Worm (Caenorhabditis elegans) whole organism, late embryonic: ENCODE data around the gene C07G3.15.
A peak's percentile ranks its signal among the peaks of the same experiment; 100 is the strongest.
"Not testable (repeated sequence)": the region's sequence is repeated elsewhere in the genome, so short reads cannot be mapped to it uniquely, and the experiment has no call there.

Experiments used
- C08G9.2 ChIP-seq: sonication (generic microtip); optimal IDR thresholded peaks from 2 replicates; lab custom pipeline; 2016; ENCODE audit warnings: mild to moderate bottlenecking, missing genetic modification characterization, moderate library complexity, missing compliant biosample characterization
- C38D4.7 ChIP-seq: fragments of 200-800 bp; sonication (Bioruptor generic); optimal IDR thresholded peaks from 2 replicates; lab custom pipeline; 2018; ENCODE audit warnings: mild to moderate bottlenecking, missing genetic modification characterization, moderate library complexity, missing compliant biosample characterization
- Y22D7AL.16 ChIP-seq: sonication (generic microtip); optimal IDR thresholded peaks from 2 replicates; lab custom pipeline; 2016; ENCODE audit warnings: missing genetic modification characterization, missing compliant biosample characterization
- ahr-1 ChIP-seq: sonication (generic microtip); optimal IDR thresholded peaks from 2 replicates; lab custom pipeline; 2016; ENCODE audit warnings: missing genetic modification characterization, missing compliant biosample characterization
- ceh-18 ChIP-seq: sonication (generic microtip); optimal IDR thresholded peaks from 2 replicates; lab custom pipeline; 2016; ENCODE audit warnings: missing genetic modification characterization, missing compliant biosample characterization
- ceh-19 ChIP-seq: fragments of 200-800 bp; sonication (Bioruptor generic); optimal IDR thresholded peaks from 2 replicates; lab custom pipeline; 2018; ENCODE audit warnings: mild to moderate bottlenecking, missing genetic modification characterization, missing compliant biosample characterization
- ceh-2 ChIP-seq: sonication (generic microtip); optimal IDR thresholded peaks from 2 replicates; lab custom pipeline; 2016; ENCODE audit warnings: missing genotype, missing genetic modification characterization, missing compliant biosample characterization
- ceh-22 ChIP-seq: sonication (generic microtip); optimal IDR thresholded peaks from 2 replicates; lab custom pipeline; 2017; ENCODE audit warnings: missing biosample characterization, missing genetic modification characterization
- ceh-30 ChIP-seq: fragments of 150-350 bp; optimal IDR thresholded peaks from 2 replicates; lab custom pipeline; 2014; ENCODE audit warnings: missing biosample characterization, missing genetic modification characterization
- ceh-31 ChIP-seq: sonication (generic microtip); optimal IDR thresholded peaks from 2 replicates; lab custom pipeline; 2016; ENCODE audit warnings: missing genetic modification characterization, missing compliant biosample characterization
- ceh-48 ChIP-seq: sonication (generic microtip); optimal IDR thresholded peaks from 2 replicates; lab custom pipeline; 2016; ENCODE audit warnings: missing genetic modification characterization, inconsistent platforms, missing compliant biosample characterization
- ceh-6 ChIP-seq: fragments of 200-800 bp; sonication (Bioruptor generic); optimal IDR thresholded peaks from 2 replicates; lab custom pipeline; 2018; ENCODE audit warnings: mild to moderate bottlenecking, missing genetic modification characterization, missing compliant biosample characterization
- ceh-9 ChIP-seq: sonication (generic microtip); optimal IDR thresholded peaks from 2 replicates; lab custom pipeline; 2016; ENCODE audit warnings: mild to moderate bottlenecking, missing genetic modification characterization, inconsistent platforms, missing compliant biosample characterization
- che-1 ChIP-seq: sonication (generic microtip); optimal IDR thresholded peaks from 2 replicates; lab custom pipeline; 2016; ENCODE audit warnings: mild to moderate bottlenecking, missing genetic modification characterization, missing compliant biosample characterization
- elt-2 ChIP-seq: sonication (generic microtip); optimal IDR thresholded peaks from 2 replicates; lab custom pipeline; 2016; ENCODE audit warnings: missing genetic modification reagents, missing genetic modification characterization, missing compliant biosample characterization
- ets-4 ChIP-seq: sonication (generic microtip); optimal IDR thresholded peaks from 2 replicates; lab custom pipeline; 2016; ENCODE audit warnings: missing genetic modification characterization, missing compliant biosample characterization
- fax-1 ChIP-seq: sonication (generic microtip); optimal IDR thresholded peaks from 2 replicates; lab custom pipeline; 2016; ENCODE audit warnings: missing genotype, missing genetic modification characterization, missing compliant biosample characterization
- fkh-10 ChIP-seq: fragments of 150-350 bp; optimal IDR thresholded peaks from 2 replicates; lab custom pipeline; 2014; ENCODE audit warnings: missing biosample characterization, missing genetic modification reagents, missing genetic modification characterization
- lim-6 ChIP-seq: sonication (generic microtip); optimal IDR thresholded peaks from 2 replicates; lab custom pipeline; 2016; ENCODE audit warnings: missing genetic modification characterization, missing compliant biosample characterization
- madf-2 ChIP-seq: sonication (generic microtip); optimal IDR thresholded peaks from 2 replicates; lab custom pipeline; 2017; ENCODE audit warnings: missing genetic modification characterization, missing compliant biosample characterization
- mec-3 ChIP-seq: sonication (generic microtip); optimal IDR thresholded peaks from 2 replicates; lab custom pipeline; 2016; ENCODE audit warnings: borderline replicate concordance, missing genetic modification characterization, missing compliant biosample characterization
- nfya-1 ChIP-seq: sonication (generic microtip); optimal IDR thresholded peaks from 2 replicates; lab custom pipeline; 2017; ENCODE audit warnings: missing genetic modification characterization, mild to moderate bottlenecking, missing compliant biosample characterization, antibody characterized with exemption, moderate library complexity
- nhr-11 ChIP-seq: fragments of 150-350 bp; optimal IDR thresholded peaks from 2 replicates; lab custom pipeline; 2014; ENCODE audit warnings: missing biosample characterization, missing genetic modification characterization
- npax-4 ChIP-seq: sonication (generic microtip); optimal IDR thresholded peaks from 2 replicates; lab custom pipeline; 2016; ENCODE audit warnings: missing genetic modification characterization, missing compliant biosample characterization
- pha-2 ChIP-seq: sonication (generic microtip); optimal IDR thresholded peaks from 2 replicates; lab custom pipeline; 2017; ENCODE audit warnings: mild to moderate bottlenecking, missing genetic modification characterization, missing compliant biosample characterization
- pros-1 ChIP-seq: fragments of 150-350 bp; optimal IDR thresholded peaks from 2 replicates; lab custom pipeline; 2014; ENCODE audit warnings: missing biosample characterization, missing genetic modification reagents, missing genetic modification characterization
- rnt-1 ChIP-seq: sonication (generic microtip); optimal IDR thresholded peaks from 2 replicates; lab custom pipeline; 2016; ENCODE audit warnings: missing genetic modification characterization, missing compliant biosample characterization
- sox-2 ChIP-seq: fragments of 200-800 bp; sonication (Bioruptor generic); IDR thresholded peaks from 2 replicates; pipeline ENCODE4 v1.3.6; 2022; ENCODE audit warnings: missing genetic modification reagents, missing genetic modification characterization, missing compliant biosample characterization
- sox-4 ChIP-seq: sonication (generic microtip); optimal IDR thresholded peaks from 2 replicates; lab custom pipeline; 2017; ENCODE audit warnings: mild to moderate bottlenecking, missing genetic modification characterization, inconsistent platforms, missing compliant biosample characterization
- tbx-7 ChIP-seq: sonication (generic microtip); optimal IDR thresholded peaks from 2 replicates; lab custom pipeline; 2016; ENCODE audit warnings: missing genotype, missing genetic modification characterization, missing compliant biosample characterization
- unc-42 ChIP-seq: sonication (generic microtip); optimal IDR thresholded peaks from 2 replicates; lab custom pipeline; 2016; ENCODE audit warnings: missing genotype, missing genetic modification characterization, missing compliant biosample characterization
- zip-5 ChIP-seq: sonication (generic microtip); optimal IDR thresholded peaks from 2 replicates; lab custom pipeline; 2016; ENCODE audit warnings: missing genetic modification characterization, missing compliant biosample characterization
- ztf-16 ChIP-seq: sonication (generic microtip); optimal IDR thresholded peaks from 2 replicates; lab custom pipeline; 2017; ENCODE audit warnings: missing genetic modification characterization, missing compliant biosample characterization

The C07G3.15 gene

DNA sequence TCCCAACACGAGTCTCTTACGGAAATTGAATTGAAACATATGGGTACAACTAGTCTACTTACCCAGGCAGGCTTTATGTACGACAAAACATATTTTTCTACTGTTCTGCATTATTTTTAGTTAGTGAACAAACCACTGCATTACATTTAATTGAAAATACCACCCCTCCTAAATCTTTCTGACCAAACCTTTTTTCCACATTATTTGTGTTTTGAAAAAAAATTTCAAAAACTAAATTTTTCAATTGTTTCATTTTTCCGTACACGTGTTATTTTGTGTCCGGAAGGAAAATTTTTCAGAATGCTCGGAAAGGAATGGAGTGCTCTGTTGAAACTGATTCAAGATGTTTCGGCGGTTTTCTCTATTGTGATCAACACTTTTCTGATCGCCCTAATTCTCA is 15.6 kb upstream of the C07G3.15 start, which contains the start of gene str-226:
Gene str-226, plus strand, starts transcription at position 301 of the 400 bp plus-strand sequence.
- TF ChIP-seq fax-1 (tag; lab: Kevin White, UChicago), result no peak
- TF ChIP-seq zip-5, result no peak
- TF ChIP-seq npax-4 (tag; lab: Kevin White, UChicago), result no peak
- TF ChIP-seq ceh-31 (tag; lab: Kevin White, UChicago), result no peak

ce11 chrV:3509878-3510277 is 13.1 kb upstream of the C07G3.15 start, which contains the start of gene str-228:
Gene str-228, plus strand, starts transcription at chrV:3510178.
- TF ChIP-seq ets-4 (tag; lab: Kevin White, UChicago) (no peak), tbx-7 (tag; lab: Kevin White, UChicago) (no peak), Y22D7AL.16 (tag; lab: Kevin White, UChicago) (no peak), C08G9.2 (tag; lab: Kevin White, UChicago) (no peak), ztf-16 (tag; lab: Kevin White, UChicago) (no peak), fax-1 (tag; lab: Kevin White, UChicago) (no peak), ceh-22 (no peak)

- TF ChIP-seq fax-1 (tag; lab: Kevin White, UChicago) (no peak), sox-2 (GFP tag; lab: Robert Waterston, UW) (no peak), nfya-1 (tag; lab: Kevin White, UChicago) (no peak), pha-2 (tag; lab: Kevin White, UChicago) (no peak), che-1 (tag; lab: Kevin White, UChicago) (no peak), C08G9.2 (tag; lab: Kevin White, UChicago) (no peak), pros-1 (tag; lab: Kevin White, UChicago) (no peak)
- TF ChIP-seq, all 69 proteins: peak for 0
These were observed 10.9 kb upstream of the C07G3.15 start, which contains the start of gene str-225 for ce11 chrV:3507691-3508090. Gene str-225, plus strand, starts transcription at chrV:3507822.

ce11 chrV:3506252-3506651 is 9.5 kb upstream of the C07G3.15 start, which contains the start of gene ugt-64:
Gene ugt-64, minus strand, starts transcription at chrV:3506352.
- not testable (repeated sequence) for TF ChIP-seq ceh-18, nhr-11, ceh-30 (tag; lab: Kevin White, UChicago)

DNA sequence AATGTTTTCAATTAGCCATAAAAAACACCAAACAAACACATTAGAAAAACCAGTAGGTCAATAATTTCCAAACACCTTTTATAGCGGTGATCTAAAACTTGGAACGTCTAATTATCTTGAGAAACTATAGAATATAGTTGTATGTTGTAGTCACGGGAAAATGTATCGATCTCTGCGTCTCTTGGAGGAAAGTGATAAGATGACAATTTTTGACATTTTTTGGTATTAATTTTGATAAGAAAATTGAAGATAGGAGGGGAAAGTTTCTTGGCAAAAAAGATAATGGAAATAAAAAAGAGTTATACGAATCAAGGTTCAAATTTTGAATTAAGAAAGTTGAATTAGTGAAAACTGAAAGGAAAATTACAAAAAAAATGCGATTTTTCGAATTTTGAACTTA is 9.0 kb upstream of the C07G3.15 start:
- TF ChIP-seq elt-2 (tag; lab: Kevin White, UChicago) (peak; percentile 91), rnt-1 (tag; lab: Kevin White, UChicago) (no peak), npax-4 (tag; lab: Kevin White, UChicago) (no peak), zip-5 (no peak), ceh-22 (no peak)

DNA sequence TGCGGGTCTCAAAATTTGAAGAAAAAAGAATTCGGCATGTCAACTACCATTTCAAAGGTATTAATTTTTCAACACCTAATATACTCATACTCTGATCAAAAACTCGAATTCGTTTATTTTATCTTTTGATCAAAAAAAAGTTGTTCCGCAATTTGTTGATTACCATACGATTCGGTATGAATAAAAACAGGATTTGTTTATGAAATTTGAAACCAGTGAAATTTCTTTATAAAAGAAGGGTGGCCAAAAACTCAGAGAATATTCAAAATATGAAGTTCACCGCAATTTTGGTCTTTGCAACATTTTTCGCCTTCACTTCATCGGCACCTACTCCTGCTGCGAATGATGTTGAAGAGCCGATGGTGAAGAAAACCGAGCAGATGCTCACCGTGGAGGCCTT is 5.3 kb upstream of the C07G3.15 start, which contains the start of the genes C07G3.8 and C07G3.10:
Gene C07G3.8, minus strand, starts transcription at position 101 of the 400 bp plus-strand sequence.
Gene C07G3.10, plus strand, starts transcription at position 270 of the 400 bp plus-strand sequence.
- no peak for TF ChIP-seq lim-6 (tag; lab: Kevin White, UChicago)
- TF ChIP-seq ceh-2 (tag; lab: Kevin White, UChicago), result no peak
- TF ChIP-seq ahr-1, result no peak
- no peak for TF ChIP-seq ceh-19 (GFP tag; lab: Kevin White, UChicago)

DNA sequence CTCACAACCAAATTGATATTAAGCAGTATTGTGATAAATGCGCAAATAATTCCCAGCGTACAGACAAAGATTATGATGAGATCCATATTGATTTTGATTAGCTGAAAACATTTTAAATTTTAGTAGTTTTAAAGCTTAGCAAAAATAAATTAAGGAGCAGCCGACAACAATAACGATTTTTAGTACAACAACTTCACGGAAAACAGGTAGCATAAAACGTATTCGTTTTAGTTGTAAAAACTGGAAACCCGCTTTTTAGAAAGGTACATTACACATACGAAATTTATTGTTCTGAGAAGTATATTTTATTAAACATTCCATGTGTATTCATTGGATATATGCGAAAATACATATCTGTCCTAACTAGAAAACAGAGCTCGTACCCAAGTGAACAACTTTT is 6.3 kb downstream of the C07G3.15 start, which contains the start of gene srbc-36:
Gene srbc-36, minus strand, starts transcription at position 101 of the 400 bp plus-strand sequence.
- no peak for TF ChIP-seq C38D4.7 (GFP tag; lab: Kevin White, UChicago)
- no peak for TF ChIP-seq ceh-19 (GFP tag; lab: Kevin White, UChicago)
- no peak for TF ChIP-seq ceh-48
- TF ChIP-seq ceh-18 (tag; lab: Kevin White, UChicago), result no peak
- no peak for TF ChIP-seq ceh-9 (tag; lab: Kevin White, UChicago)
- TF ChIP-seq sox-4, result no peak
- no peak for TF ChIP-seq ceh-2 (tag; lab: Kevin White, UChicago)
- no peak for TF ChIP-seq unc-42 (tag; lab: Kevin White, UChicago)
- no peak for TF ChIP-seq nfya-1 (tag; lab: Kevin White, UChicago)
- TF ChIP-seq mec-3 (tag; lab: Kevin White, UChicago), result no peak
- TF ChIP-seq madf-2, result no peak
- TF ChIP-seq che-1 (tag; lab: Kevin White, UChicago), result no peak
- TF ChIP-seq fkh-10 (GFP tag; lab: Kevin White, UChicago), result no peak
- no peak for TF ChIP-seq ceh-6 (GFP tag; lab: Kevin White, UChicago)
